Worm (Caenorhabditis elegans): ENCODE data around the gene F43C9.2.

The F43C9.2 gene

DNA sequence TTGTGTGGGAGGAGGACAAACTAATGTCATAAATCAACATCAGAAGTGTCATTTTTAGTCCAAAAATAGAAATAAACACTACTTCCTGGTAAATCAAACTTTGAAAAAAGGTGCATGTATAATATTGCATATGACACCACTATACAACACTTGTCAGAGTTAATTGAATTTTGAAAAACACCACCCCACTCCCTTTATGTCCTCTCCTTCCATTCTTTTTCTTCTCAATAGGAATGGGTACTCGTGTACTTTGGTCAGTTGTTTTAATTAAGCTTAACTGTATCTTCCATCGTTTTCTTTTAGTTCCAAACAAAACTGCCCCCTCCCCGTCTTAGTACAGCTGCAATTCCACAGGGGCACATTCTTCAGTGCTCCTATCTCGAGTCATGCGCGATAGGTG lies 4.1 kb downstream of the F43C9.2 start:
- TF ChIP-seq unc-55 (GFP tag; optimal IDR thresholded peaks at IDR 0.05) (no peak), sma-9 (GFP tag; optimal IDR thresholded peaks at IDR 0.05) (no peak), sma-9 (tag; optimal IDR thresholded peaks at IDR 0.05) (no peak), C34F6.9 (tag; optimal IDR thresholded peaks at IDR 0.05) (peak; percentile 9), ama-1 (optimal IDR thresholded peaks at IDR 0.05) (no peak), sem-4 (tag; optimal IDR thresholded peaks at IDR 0.05) (no peak), egl-27 (tag; optimal IDR thresholded peaks at IDR 0.05) (no peak)

ce11 chrX:4788958-4789357 lies 5.5 kb downstream of the F43C9.2 start:
- peak; percentile 32 for TF ChIP-seq F13H6.1 (tag; optimal IDR thresholded peaks at IDR 0.05)
- TF ChIP-seq sem-4 (tag; optimal IDR thresholded peaks at IDR 0.05): no peak
- TF ChIP-seq mbf-1 (tag; optimal IDR thresholded peaks at IDR 0.05): no peak
- peak in 1 of 2 experiments; percentile 17 for TF ChIP-seq lsy-2 (tag; optimal IDR thresholded peaks at IDR 0.05)
- TF ChIP-seq crh-2 (tag; optimal IDR thresholded peaks at IDR 0.05): no peak
- TF ChIP-seq mdl-1 (tag; optimal IDR thresholded peaks at IDR 0.05): no peak
- TF ChIP-seq nhr-77 (tag; optimal IDR thresholded peaks at IDR 0.05): no peak
- no peak for TF ChIP-seq skn-1 (tag; optimal IDR thresholded peaks at IDR 0.05)
- peak; percentile 29 for TF ChIP-seq lin-13 (GFP tag; optimal IDR thresholded peaks at IDR 0.05)
- no peak for TF ChIP-seq alr-1 (tag; optimal IDR thresholded peaks at IDR 0.05)
- TF ChIP-seq blmp-1 (tag; optimal IDR thresholded peaks at IDR 0.05; ENCODE audit: insufficient read depth): no peak
- peak; percentile 61 for TF ChIP-seq sma-9 (GFP tag; optimal IDR thresholded peaks at IDR 0.05)
- no peak for TF ChIP-seq sma-9 (tag; optimal IDR thresholded peaks at IDR 0.05)
- no peak for TF ChIP-seq nhr-10 (tag; optimal IDR thresholded peaks at IDR 0.05)
- TF ChIP-seq fos-1 (tag; optimal IDR thresholded peaks at IDR 0.05): peak; percentile 50
- TF ChIP-seq gmeb-1 (tag; optimal IDR thresholded peaks at IDR 0.05): peak; percentile 11
- TF ChIP-seq aly-2 (tag; optimal IDR thresholded peaks at IDR 0.05): no peak
- peak; percentile 80 for TF ChIP-seq nhr-129 (tag; optimal IDR thresholded peaks at IDR 0.05)
- peak; percentile 41 for TF ChIP-seq C34F6.9 (tag; optimal IDR thresholded peaks at IDR 0.05)
- peak; percentile 12 for TF ChIP-seq sma-3 (GFP tag; optimal IDR thresholded peaks at IDR 0.05)
- TF ChIP-seq nhr-12 (tag; optimal IDR thresholded peaks at IDR 0.05): no peak
- TF ChIP-seq unc-55 (GFP tag; optimal IDR thresholded peaks at IDR 0.05): peak; percentile 17
- TF ChIP-seq nhr-23 (tag; optimal IDR thresholded peaks at IDR 0.05): no peak

ce11 chrX:4790614-4791013 lies 7.2 kb downstream of the F43C9.2 start:
- no peak for TF ChIP-seq mbf-1 (tag; optimal IDR thresholded peaks at IDR 0.05)

- no peak for TF ChIP-seq F13H6.1 (tag; optimal IDR thresholded peaks at IDR 0.05)
- TF ChIP-seq egl-27 (tag; optimal IDR thresholded peaks at IDR 0.05): no peak
- TF ChIP-seq ztf-11 (tag; optimal IDR thresholded peaks at IDR 0.05): no peak
- no peak for TF ChIP-seq dmd-4 (tag; optimal IDR thresholded peaks at IDR 0.05)
- TF ChIP-seq nhr-129 (tag; optimal IDR thresholded peaks at IDR 0.05): no peak
- no peak for TF ChIP-seq gmeb-1 (tag; optimal IDR thresholded peaks at IDR 0.05)
- no peak for TF ChIP-seq nhr-6 (tag; optimal IDR thresholded peaks at IDR 0.05)
- TF ChIP-seq lin-13 (GFP tag; optimal IDR thresholded peaks at IDR 0.05): no peak
- TF ChIP-seq lsy-2 (tag; optimal IDR thresholded peaks at IDR 0.05): no peak
- no peak for TF ChIP-seq nhr-21 (tag; optimal IDR thresholded peaks at IDR 0.05)
- no peak for TF ChIP-seq nhr-10 (tag; optimal IDR thresholded peaks at IDR 0.05)
- TF ChIP-seq lin-39 (tag; optimal IDR thresholded peaks at IDR 0.05): no peak
- TF ChIP-seq nhr-237 (tag; optimal IDR thresholded peaks at IDR 0.05): no peak
- TF ChIP-seq ztf-4 (tag; optimal IDR thresholded peaks at IDR 0.05): no peak
Measured at ce11 chrX:4792979-4793378, 9.6 kb downstream of the F43C9.2 start, which contains the start of gene F43C9.1. TSS of gene F43C9.1 (plus strand) at chrX:4793279.

- TF ChIP-seq lin-39 (tag; optimal IDR thresholded peaks at IDR 0.05) (no peak), egl-27 (tag; optimal IDR thresholded peaks at IDR 0.05) (peak; percentile 11), nhr-11 (tag; optimal IDR thresholded peaks at IDR 0.05) (no peak), nhr-23 (tag; optimal IDR thresholded peaks at IDR 0.05) (no peak), mdl-1 (tag; optimal IDR thresholded peaks at IDR 0.05) (peak in 1 of 2 experiments; percentile 26), alr-1 (tag; optimal IDR thresholded peaks at IDR 0.05) (no peak), unc-39 (tag; optimal IDR thresholded peaks at IDR 0.05) (no peak), lin-13 (GFP tag; optimal IDR thresholded peaks at IDR 0.05) (no peak), mbf-1 (tag; optimal IDR thresholded peaks at IDR 0.05) (no peak), gmeb-1 (tag; optimal IDR thresholded peaks at IDR 0.05) (peak; percentile 75), ceh-16 (tag; optimal IDR thresholded peaks at IDR 0.05) (no peak), ZK546.5 (tag; optimal IDR thresholded peaks at IDR 0.05) (no peak), ceh-82 (tag; optimal IDR thresholded peaks at IDR 0.05) (no peak), sma-3 (GFP tag; optimal IDR thresholded peaks at IDR 0.05) (peak; percentile 41), F13H6.1 (tag; optimal IDR thresholded peaks at IDR 0.05) (peak; percentile 88), nhr-129 (tag; optimal IDR thresholded peaks at IDR 0.05) (no peak), fos-1 (tag; optimal IDR thresholded peaks at IDR 0.05) (peak; percentile 40), R02D3.7 (tag; optimal IDR thresholded peaks at IDR 0.05) (no peak), blmp-1 (tag; optimal IDR thresholded peaks at IDR 0.05; ENCODE audit: insufficient read depth) (peak; percentile 91), nhr-77 (tag; optimal IDR thresholded peaks at IDR 0.05) (no peak), crh-2 (tag; optimal IDR thresholded peaks at IDR 0.05) (peak; percentile 63), ztf-1 (GFP tag; conservative IDR thresholded peaks at IDR 0.05) (no peak), mab-5 (tag; optimal IDR thresholded peaks at IDR 0.05) (no peak), sma-9 (GFP tag; optimal IDR thresholded peaks at IDR 0.05) (peak; percentile 53), sma-9 (tag; optimal IDR thresholded peaks at IDR 0.05) (no peak)
Measured at ce11 chrX:4794062-4794461, 10.6 kb downstream of the F43C9.2 start.
